Worm (Caenorhabditis elegans) whole organism, L3 larva: ENCODE measurements around the gene K11D9.3.
A peak's percentile ranks its signal among the peaks of the same experiment; 100 is the strongest.

Experiments
- R02D3.7 ChIP-seq: fragments of 150-350 bp; optimal IDR thresholded peaks from 2 replicates; lab custom pipeline; 2014; ENCODE audit warnings: missing biosample characterization, missing genetic modification characterization
- aly-2 ChIP-seq: fragments of 150-350 bp; optimal IDR thresholded peaks from 2 replicates; lab custom pipeline; 2014; ENCODE audit warnings: missing biosample characterization, missing genetic modification characterization
- ama-1 ChIP-seq: fragments of 150-350 bp; optimal IDR thresholded peaks from 2 replicates; lab custom pipeline; 2018
- ceh-28 ChIP-seq: fragments of 150-350 bp; optimal IDR thresholded peaks from 2 replicates; lab custom pipeline; 2014; ENCODE audit warnings: missing biosample characterization, missing genetic modification reagents, missing genetic modification characterization
- ceh-82 ChIP-seq: fragments of 150-350 bp; optimal IDR thresholded peaks from 2 replicates; lab custom pipeline; 2014; ENCODE audit warnings: missing biosample characterization, missing genetic modification characterization
- daf-12 ChIP-seq: fragments of 150-350 bp; optimal IDR thresholded peaks from 2 replicates; lab custom pipeline; 2014; ENCODE audit warnings: missing biosample characterization, missing genetic modification reagents, missing genetic modification characterization
- egl-27 ChIP-seq: sonication (generic microtip); optimal IDR thresholded peaks from 4 replicates; lab custom pipeline; 2017; ENCODE audit warnings: missing biosample characterization, missing genetic modification reagents, missing genetic modification characterization
- egl-5 ChIP-seq: fragments of 150-350 bp; optimal IDR thresholded peaks from 2 replicates; lab custom pipeline; 2017; ENCODE audit warnings: missing biosample characterization, missing genetic modification reagents, missing genetic modification characterization, inconsistent platforms
- elt-1 ChIP-seq: fragments of 150-350 bp; optimal IDR thresholded peaks from 2 replicates; lab custom pipeline; 2014; ENCODE audit warnings: missing biosample characterization, missing genetic modification characterization
- elt-2 ChIP-seq: sonication (generic microtip); optimal IDR thresholded peaks from 2 replicates; lab custom pipeline; 2016; ENCODE audit warnings: missing genetic modification reagents, mild to moderate bottlenecking, missing genetic modification characterization, missing compliant biosample characterization
- elt-3 ChIP-seq, 3 experiments: fragments of 150-350 bp in 1 of 3; sonication (generic microtip) in 2 of 3; optimal IDR thresholded peaks; 2 replicates in 2 of 3; 4 replicates in 1 of 3; lab custom pipeline; 2014 to 2017; ENCODE audit warnings: missing biosample characterization in 3 of 3, missing genetic modification characterization in 3 of 3
- eor-1 ChIP-seq, 2 experiments: fragments of 150-350 bp; optimal IDR thresholded peaks; 2 replicates each; lab custom pipeline; 2014 to 2018; ENCODE audit warnings: missing biosample characterization in 2 of 2, missing genetic modification characterization in 2 of 2
- fkh-10 ChIP-seq: sonication (generic microtip); optimal IDR thresholded peaks from 2 replicates; lab custom pipeline; 2017; ENCODE audit warnings: missing biosample characterization, missing genetic modification reagents, missing genetic modification characterization
- fkh-2 ChIP-seq: fragments of 150-350 bp; optimal IDR thresholded peaks from 2 replicates; lab custom pipeline; 2014; ENCODE audit warnings: missing biosample characterization, missing genetic modification reagents, missing genetic modification characterization
- fos-1 ChIP-seq: fragments of 150-350 bp; optimal IDR thresholded peaks from 2 replicates; lab custom pipeline; 2014; ENCODE audit warnings: missing biosample characterization, missing genetic modification characterization
- hmg-11 ChIP-seq: sonication (generic microtip); optimal IDR thresholded peaks from 2 replicates; lab custom pipeline; 2016; ENCODE audit warnings: missing genetic modification characterization, missing compliant biosample characterization
- jun-1 ChIP-seq: fragments of 150-350 bp; optimal IDR thresholded peaks from 2 replicates; lab custom pipeline; 2014; ENCODE audit warnings: missing biosample characterization, missing genetic modification reagents, missing genetic modification characterization
- lin-15B ChIP-seq: fragments of 150-350 bp; optimal IDR thresholded peaks from 2 replicates; lab custom pipeline; 2014; ENCODE audit warnings: missing biosample characterization, missing genetic modification characterization
- lin-39 ChIP-seq: fragments of 150-350 bp; optimal IDR thresholded peaks from 2 replicates; lab custom pipeline; 2018; ENCODE audit warnings: missing biosample characterization, missing genetic modification reagents, missing genetic modification characterization
- lsy-12 ChIP-seq: sonication (generic microtip); optimal IDR thresholded peaks from 2 replicates; lab custom pipeline; 2016; ENCODE audit warnings: mild to moderate bottlenecking, missing genetic modification characterization, missing compliant biosample characterization
- mdl-1 ChIP-seq: fragments of 150-350 bp; optimal IDR thresholded peaks from 2 replicates; lab custom pipeline; 2014; ENCODE audit warnings: missing biosample characterization, missing genetic modification characterization
- nfya-1 ChIP-seq: sonication (generic microtip); optimal IDR thresholded peaks from 2 replicates; lab custom pipeline; 2017; ENCODE audit warnings: missing genetic modification characterization, mild to moderate bottlenecking, missing compliant biosample characterization, antibody characterized with exemption, moderate library complexity; ENCODE audit not compliant: insufficient read depth
- nhr-11 ChIP-seq: fragments of 150-350 bp; optimal IDR thresholded peaks from 2 replicates; lab custom pipeline; 2014; ENCODE audit warnings: missing biosample characterization, missing genetic modification characterization
- nhr-23 ChIP-seq: fragments of 150-350 bp; optimal IDR thresholded peaks from 2 replicates; lab custom pipeline; 2014; ENCODE audit warnings: missing biosample characterization, missing genetic modification reagents, missing genetic modification characterization
- nhr-237 ChIP-seq: fragments of 150-350 bp; optimal IDR thresholded peaks from 2 replicates; lab custom pipeline; 2014; ENCODE audit warnings: missing biosample characterization, missing genetic modification characterization
- nhr-28 ChIP-seq: fragments of 150-350 bp; optimal IDR thresholded peaks from 2 replicates; lab custom pipeline; 2014; ENCODE audit warnings: missing biosample characterization, missing genetic modification characterization
- nhr-76 ChIP-seq: fragments of 150-350 bp; sonication (generic microtip); optimal IDR thresholded peaks from 5 replicates; lab custom pipeline; 2014; ENCODE audit warnings: missing biosample characterization, missing genetic modification characterization
- pha-4 ChIP-seq: fragments of 150-350 bp; optimal IDR thresholded peaks from 2 replicates; lab custom pipeline; 2014; ENCODE audit warnings: missing biosample characterization, missing genetic modification reagents, missing genetic modification characterization
- pqm-1 ChIP-seq: fragments of 150-350 bp; optimal IDR thresholded peaks from 2 replicates; lab custom pipeline; 2017; ENCODE audit warnings: missing biosample characterization, missing genetic modification characterization, inconsistent platforms
- sea-2 ChIP-seq: fragments of 150-350 bp; sonication (generic microtip); optimal IDR thresholded peaks from 4 replicates; lab custom pipeline; 2014; ENCODE audit warnings: missing biosample characterization, missing genetic modification reagents, missing genetic modification characterization
- skn-1 ChIP-seq: fragments of 150-350 bp; optimal IDR thresholded peaks from 2 replicates; lab custom pipeline; 2014; ENCODE audit warnings: missing biosample characterization, missing genetic modification characterization
- tbx-2 ChIP-seq: sonication (generic microtip); optimal IDR thresholded peaks from 2 replicates; lab custom pipeline; 2016; ENCODE audit warnings: mild to moderate bottlenecking, missing genetic modification characterization, missing compliant biosample characterization
- unc-39 ChIP-seq: sonication (generic microtip); optimal IDR thresholded peaks from 4 replicates; lab custom pipeline; 2017; ENCODE audit warnings: missing biosample characterization, missing genetic modification characterization
- unc-62 ChIP-seq: fragments of 150-350 bp; sonication (generic microtip); optimal IDR thresholded peaks from 4 replicates; lab custom pipeline; 2014; ENCODE audit warnings: missing biosample characterization, missing genetic modification reagents, missing genetic modification characterization
- ztf-11 ChIP-seq: fragments of 150-350 bp; optimal IDR thresholded peaks from 2 replicates; lab custom pipeline; 2014; ENCODE audit warnings: missing biosample characterization, missing genetic modification characterization

Gene K11D9.3

ce11 chrIII:10832636-10833035 lies 30.6 kb upstream of the K11D9.3 start, which contains the start of gene sbsp-1:
Gene sbsp-1, plus strand, starts transcription at chrIII:10832936.
- TF ChIP-seq ceh-82 (tag; lab: Kevin White, UChicago) (no peak), fkh-2 (tag; lab: Kevin White, UChicago) (no peak), skn-1 (tag; lab: Kevin White, UChicago) (no peak), fos-1 (no peak), ceh-28 (no peak), hmg-11 (tag; lab: Kevin White, UChicago) (no peak), nfya-1 (tag; lab: Kevin White, UChicago) (no peak)

DNA sequence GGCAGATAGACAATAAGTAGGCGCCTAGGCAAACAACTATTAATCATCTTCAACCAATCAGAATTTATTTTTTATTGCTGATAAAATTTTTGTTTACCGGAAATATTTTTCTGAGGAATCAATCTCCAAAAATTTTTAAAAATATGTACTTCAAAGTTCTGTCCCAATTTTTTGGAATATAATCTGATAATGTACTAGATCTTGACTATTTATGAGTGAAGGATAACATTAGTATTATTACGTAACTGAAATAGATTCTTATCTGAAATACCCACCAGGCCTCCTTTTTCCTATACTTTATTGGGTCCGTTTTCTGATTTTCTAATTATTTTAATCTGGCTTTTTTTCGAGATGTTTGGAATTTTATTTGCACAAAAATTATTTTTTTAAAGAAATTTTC lies 29.5 kb upstream of the K11D9.3 start:
- TF ChIP-seq tbx-2, result no peak
- TF ChIP-seq fkh-10 (GFP tag; lab: Kevin White, UChicago), result no peak
- no peak for TF ChIP-seq egl-27 (tag; lab: Kevin White, UChicago)
- no peak for TF ChIP-seq nhr-23 (tag; lab: Kevin White, UChicago)

ce11 chrIII:10825088-10825487 lies 23.1 kb upstream of the K11D9.3 start:
- no peak for TF ChIP-seq elt-2
- TF ChIP-seq egl-27 (tag; lab: Kevin White, UChicago), result no peak
- TF ChIP-seq lin-15B, result no peak
- TF ChIP-seq nhr-11 (tag; lab: Kevin White, UChicago), result no peak
- TF ChIP-seq nhr-237 (tag; lab: Kevin White, UChicago), result no peak
- TF ChIP-seq nfya-1 (tag; lab: Kevin White, UChicago), result no peak
- TF ChIP-seq aly-2, result no peak
- TF ChIP-seq nhr-28 (tag; lab: Kevin White, UChicago), result no peak
- no peak for TF ChIP-seq lsy-12

ce11 chrIII:10824206-10824605 lies 22.2 kb upstream of the K11D9.3 start:
- TF ChIP-seq sea-2 (GFP tag; lab: Kevin White, UChicago) (no peak), unc-62 (GFP tag; lab: Kevin White, UChicago) (no peak), egl-5 (tag; lab: Kevin White, UChicago) (peak; percentile 4)

DNA sequence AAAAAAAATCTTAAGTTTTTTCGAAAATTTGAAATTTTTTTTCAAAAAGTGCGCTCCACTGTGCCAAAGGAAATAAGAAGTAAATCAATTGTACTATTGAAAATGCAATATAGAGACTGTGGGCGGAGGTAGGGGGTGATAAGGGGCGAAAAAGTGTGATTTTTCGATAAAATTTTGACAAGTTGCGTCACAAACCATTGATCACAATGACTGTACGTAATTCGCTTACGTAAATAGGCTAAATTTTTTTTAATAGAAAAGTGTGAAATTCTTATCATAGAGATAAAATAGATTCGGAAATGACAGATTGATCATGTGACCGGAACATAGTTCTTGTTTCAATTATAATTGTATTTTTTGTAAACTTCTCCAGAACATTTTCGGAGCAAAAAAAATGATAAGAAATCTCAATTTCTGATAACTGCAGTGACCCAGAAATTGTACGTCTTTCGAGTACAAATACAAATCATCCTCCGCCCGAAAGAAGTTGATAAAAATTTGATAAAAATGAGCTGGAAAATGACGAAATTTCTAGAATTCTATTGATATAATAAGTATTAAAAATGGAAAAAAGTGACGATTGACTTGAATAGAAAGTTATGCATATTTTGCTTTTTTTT lies 20.6 kb upstream of the K11D9.3 start:
- TF ChIP-seq pha-4 (tag; lab: Kevin White, UChicago), result peak; percentile 34
- peak; percentile 81 for TF ChIP-seq pqm-1 (tag; lab: Kevin White, UChicago)
- peak; percentile 98 for TF ChIP-seq elt-2
- peak; percentile 47 for TF ChIP-seq jun-1 (tag; lab: Kevin White, UChicago)
- TF ChIP-seq eor-1 (tag; optimal IDR thresholded peaks at IDR 0.05; lab: Kevin White, UChicago), result no peak

- TF ChIP-seq pha-4 (tag; lab: Kevin White, UChicago) (peak; percentile 14), pqm-1 (tag; lab: Kevin White, UChicago) (peak; percentile 68), elt-3 (tag; optimal IDR thresholded peaks at IDR 0.05; lab: Kevin White, UChicago) (no peak), mdl-1 (tag; lab: Kevin White, UChicago) (no peak), lin-15B (no peak), egl-27 (tag; lab: Kevin White, UChicago) (no peak), elt-1 (tag; lab: Kevin White, UChicago) (no peak), fos-1 (no peak), ztf-11 (tag; lab: Kevin White, UChicago) (no peak), jun-1 (tag; lab: Kevin White, UChicago) (no peak), nhr-28 (tag; lab: Kevin White, UChicago) (no peak), ama-1 (lab: Kevin White, UChicago) (no peak), unc-39 (tag; lab: Kevin White, UChicago) (no peak), lin-39 (tag; lab: Kevin White, UChicago) (no peak), lsy-12 (no peak), skn-1 (tag; lab: Kevin White, UChicago) (no peak), fkh-2 (tag; lab: Kevin White, UChicago) (no peak), ceh-28 (no peak), daf-12 (tag; lab: Kevin White, UChicago) (no peak), nhr-11 (tag; lab: Kevin White, UChicago) (no peak), nhr-76 (tag; lab: Kevin White, UChicago) (no peak), R02D3.7 (tag; lab: Kevin White, UChicago) (no peak), ceh-82 (tag; lab: Kevin White, UChicago) (no peak), elt-2 (peak; percentile 67), unc-62 (GFP tag; lab: Kevin White, UChicago) (no peak), sea-2 (GFP tag; lab: Kevin White, UChicago) (no peak)
Observed at ce11 chrIII:10820592-10821242, 18.7 kb upstream of the K11D9.3 start.
